Worm (Caenorhabditis elegans): ENCODE measurements around the gene Y54G2A.73.
A peak's percentile ranks its signal among the peaks of the same experiment; 100 is the strongest.

Y54G2A.73 gene

ce11 chrIV:3012374-3013142 is 3.9 kb upstream of the Y54G2A.73 start, which contains the start of the genes Y54G2A.28 and vrp-1 (continued):
- TF ChIP-seq cebp-1 (GFP tag; IDR thresholded peaks at IDR 0.05) (peak; percentile 56; the same call in 1 of the 2 replicates), cebp-1 (tag; optimal IDR thresholded peaks at IDR 0.05) (peak; percentile 68), die-1 (tag; optimal IDR thresholded peaks at IDR 0.05) (no peak), somi-1 (GFP tag; optimal IDR thresholded peaks at IDR 0.05) (no peak), madf-3 (GFP tag; IDR thresholded peaks at IDR 0.05) (no peak), ztf-18 (tag; optimal IDR thresholded peaks at IDR 0.05) (no peak), ztf-28 (GFP tag; IDR thresholded peaks at IDR 0.05) (no peak), T07F8.4 (tag; optimal IDR thresholded peaks at IDR 0.05) (no peak), let-526 (GFP tag; IDR thresholded peaks at IDR 0.05) (peak; percentile 57; the same call in 1 of the 2 replicates), snpc-1.3 (tag; optimal IDR thresholded peaks at IDR 0.05; ENCODE audit: insufficient read depth) (no peak), Y53F4B.3 (GFP tag; IDR thresholded peaks at IDR 0.05) (no peak)

- TF ChIP-seq ztf-22 (GFP tag; optimal IDR thresholded peaks at IDR 0.05) (no peak), lin-54 (GFP tag; optimal IDR thresholded peaks at IDR 0.05) (peak; percentile 23), mcd-1 (GFP tag; IDR thresholded peaks at IDR 0.05) (peak; percentile 57; the same call in 1 of the 2 replicates)
These were observed 3.0 kb upstream of the Y54G2A.73 start for ce11 chrIV:3011647-3012046.

ce11 chrIV:3002807-3003206 is 5.9 kb downstream of the Y54G2A.73 start:
- TF ChIP-seq unc-130 (GFP tag; optimal IDR thresholded peaks at IDR 0.05) = no peak
- no peak for TF ChIP-seq xnd-1 (tag; optimal IDR thresholded peaks at IDR 0.05)
- no peak for TF ChIP-seq tlf-1 (GFP tag; optimal IDR thresholded peaks at IDR 0.05)
- TF ChIP-seq somi-1 (GFP tag; optimal IDR thresholded peaks at IDR 0.05) = no peak
- TF ChIP-seq F49E8.2 (tag; optimal IDR thresholded peaks at IDR 0.05; ENCODE audit: insufficient read depth) = no peak
- no peak for TF ChIP-seq lin-40 (tag; optimal IDR thresholded peaks at IDR 0.05)
- TF ChIP-seq Y56A3A.18 (GFP tag; IDR thresholded peaks at IDR 0.05) = no peak
- TF ChIP-seq nhr-80 (tag; optimal IDR thresholded peaks at IDR 0.05) = no peak
- no peak for TF ChIP-seq nhr-179 (tag; optimal IDR thresholded peaks at IDR 0.05)
- no peak for TF ChIP-seq aptf-2 (GFP tag; conservative IDR thresholded peaks at IDR 0.05)
- TF ChIP-seq rec-8 (tag; optimal IDR thresholded peaks at IDR 0.05) = no peak
- TF ChIP-seq zfh-2 (GFP tag; conservative IDR thresholded peaks at IDR 0.05) = no peak
- no peak for TF ChIP-seq lsy-27 (tag; optimal IDR thresholded peaks at IDR 0.05; ENCODE audit: borderline replicate concordance, insufficient read depth)
- no peak for TF ChIP-seq madf-6 (GFP tag; IDR thresholded peaks at IDR 0.05)

DNA sequence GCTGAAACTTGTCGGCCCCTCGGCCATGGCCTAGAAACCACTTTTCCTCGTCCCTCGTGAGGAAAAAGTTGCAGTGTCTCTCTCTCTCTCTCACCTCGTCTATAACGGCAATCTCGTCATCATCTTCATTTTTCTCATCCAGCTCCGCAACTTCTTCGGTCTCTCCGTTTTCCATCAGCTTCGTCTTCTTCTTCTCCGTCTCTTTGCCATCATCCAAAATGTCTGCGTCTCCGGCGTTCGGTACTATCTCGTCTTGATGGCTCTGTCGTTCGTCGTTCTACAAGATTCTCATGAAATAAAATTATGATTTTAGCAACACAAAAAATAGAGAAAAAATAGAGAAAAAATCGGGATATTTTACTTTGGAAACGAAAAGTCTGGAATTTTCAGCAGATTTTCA is 7.2 kb downstream of the Y54G2A.73 start:
- TF ChIP-seq akir-1 (GFP tag; optimal IDR thresholded peaks at IDR 0.05) (no peak), ceh-58 (GFP tag; IDR thresholded peaks at IDR 0.05) (no peak), madf-10 (tag; optimal IDR thresholded peaks at IDR 0.05) (no peak), hmg-1.2 (GFP tag; IDR thresholded peaks at IDR 0.05) (peak; percentile 45; the same call in 1 of the 2 replicates), rpc-1 (optimal IDR thresholded peaks at IDR 0.05) (no peak), rpc-1 (tag; optimal IDR thresholded peaks at IDR 0.05) (no peak), lin-26 (GFP tag; IDR thresholded peaks at IDR 0.05) (0 out of 2 replicates have a peak, but pooled peaks have one; percentile 28), lin-35 (GFP tag; optimal IDR thresholded peaks at IDR 0.05) (no peak)
